Worm (Caenorhabditis elegans) whole organism, L3 larva: Measurements from ENCODE around the gene C05G5.3.

ENCODE experiments used
- egl-27 ChIP-seq: sonication (generic microtip); optimal IDR thresholded peaks from 4 replicates; lab custom pipeline; 2017; ENCODE audit warnings: missing biosample characterization, missing genetic modification reagents, missing genetic modification characterization
- nhr-28 ChIP-seq: fragments of 150-350 bp; optimal IDR thresholded peaks from 2 replicates; lab custom pipeline; 2014; ENCODE audit warnings: missing biosample characterization, missing genetic modification characterization
- sea-2 ChIP-seq: fragments of 150-350 bp; sonication (generic microtip); optimal IDR thresholded peaks from 4 replicates; lab custom pipeline; 2014; ENCODE audit warnings: missing biosample characterization, missing genetic modification reagents, missing genetic modification characterization
- unc-62 ChIP-seq: fragments of 150-350 bp; sonication (generic microtip); optimal IDR thresholded peaks from 4 replicates; lab custom pipeline; 2014; ENCODE audit warnings: missing biosample characterization, missing genetic modification reagents, missing genetic modification characterization

DNA sequence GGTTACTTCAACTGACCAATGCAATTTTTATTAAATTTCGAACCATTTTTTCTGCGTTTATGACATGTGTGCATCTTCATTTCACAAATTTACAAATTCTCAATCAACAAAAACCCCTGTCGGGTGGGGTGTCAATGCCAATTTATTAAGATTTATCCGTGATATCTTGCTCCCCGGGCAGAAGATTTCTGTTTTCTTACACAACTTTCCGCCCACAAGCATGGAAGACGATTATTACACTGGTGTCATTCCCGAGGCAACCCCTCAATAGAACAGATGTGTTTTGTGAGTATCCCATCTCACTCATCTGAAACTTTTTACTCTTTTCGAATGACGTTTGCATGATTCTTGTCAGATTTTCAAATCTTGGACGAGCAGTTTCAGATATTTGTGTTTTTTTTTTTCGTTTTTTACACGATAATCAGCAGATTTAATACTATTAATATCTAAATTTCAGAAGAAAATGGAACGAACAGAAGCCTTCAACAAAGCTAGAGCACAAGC is 19.9 kb downstream of the C05G5.3 start, which contains the start of gene F33C8.4:
- TF ChIP-seq sea-2, result no peak
- TF ChIP-seq unc-62, result no peak
- TF ChIP-seq egl-27, result no peak
- no peak for TF ChIP-seq nhr-28 (tag; lab: Kevin White, UChicago)
